Fruit fly (Drosophila melanogaster): ENCODE measurements around the gene CG31200.

CG31200 gene

dm6 chr3R:20788559-20788958 is 43.4 kb upstream of the CG31200 start:
- TF ChIP-seq CG4328 (GFP tag; optimal IDR thresholded peaks at IDR 0.05) (no peak), Gsc (GFP tag; IDR thresholded peaks at IDR 0.05) (no peak), CG3847 (GFP tag; IDR thresholded peaks at IDR 0.05) (no peak), CG31224 (GFP tag; IDR thresholded peaks at IDR 0.05) (no peak), CG8359 (GFP tag; optimal IDR thresholded peaks at IDR 0.05; ENCODE audit: borderline replicate concordance) (no peak), CG10366 (GFP tag; IDR thresholded peaks at IDR 0.05) (no peak), sqz (GFP tag; optimal IDR thresholded peaks at IDR 0.05) (peak; percentile 62), seq (GFP tag; IDR thresholded peaks at IDR 0.05) (peak; percentile 37; the same call in 1 of the 2 replicates), vnd (GFP tag; IDR thresholded peaks at IDR 0.05; ENCODE audit: partially characterized antibody) (no peak), prd (optimal IDR thresholded peaks at IDR 0.05) (no peak), prd (GFP tag; IDR thresholded peaks at IDR 0.05) (no peak), twi (tag; optimal IDR thresholded peaks at IDR 0.05) (no peak), Hr3 (GFP tag; optimal IDR thresholded peaks at IDR 0.05) (no peak), CG5245 (GFP tag; optimal IDR thresholded peaks at IDR 0.05) (no peak), Chrac-16 (GFP tag; optimal IDR thresholded peaks at IDR 0.05) (no peak), shn (GFP tag; optimal IDR thresholded peaks at IDR 0.05) (no peak), cato (GFP tag; optimal IDR thresholded peaks at IDR 0.05; ENCODE audit: borderline replicate concordance) (no peak), bsh (GFP tag; optimal IDR thresholded peaks at IDR 0.05) (no peak), CG2889 (GFP tag; IDR thresholded peaks at IDR 0.05) (no peak), CG12659 (GFP tag; optimal IDR thresholded peaks at IDR 0.05) (no peak), H2.0 (GFP tag; IDR thresholded peaks at IDR 0.05) (no peak), nerfin-1 (tag; optimal IDR thresholded peaks at IDR 0.05) (peak; percentile 72), CG11695 (GFP tag; IDR thresholded peaks at IDR 0.05) (no peak), dan (GFP tag; IDR thresholded peaks at IDR 0.05) (no peak)

- TF ChIP-seq nom (GFP tag; optimal IDR thresholded peaks at IDR 0.05), result peak; percentile 77
- no peak for TF ChIP-seq pum (GFP tag; optimal IDR thresholded peaks at IDR 0.05)
- peak; percentile 39 for TF ChIP-seq Hr39 (optimal IDR thresholded peaks at IDR 0.05)
- peak; percentile 72 for TF ChIP-seq Drgx (GFP tag; IDR thresholded peaks at IDR 0.05)
- 0 out of 2 replicates have a peak, but pooled peaks have one; percentile 8 for TF ChIP-seq dan (GFP tag; IDR thresholded peaks at IDR 0.05)
- peak in 1 of 2 experiments; percentile 45 for TF ChIP-seq bsh (GFP tag; optimal IDR thresholded peaks at IDR 0.05)
Measured at dm6 chr3R:20784436-20785368, 39.6 kb upstream of the CG31200 start.

dm6 chr3R:20783714-20784435 is 38.7 kb upstream of the CG31200 start:
- peak in 1 of 2 experiments; percentile 54 for TF ChIP-seq bsh (GFP tag; optimal IDR thresholded peaks at IDR 0.05)
- TF ChIP-seq corto (GFP tag; optimal IDR thresholded peaks at IDR 0.05), result peak; percentile 12
- no peak for TF ChIP-seq CG12391 (tag; optimal IDR thresholded peaks at IDR 0.05)
- TF ChIP-seq lbe (GFP tag; optimal IDR thresholded peaks at IDR 0.05), result peak; percentile 22
- TF ChIP-seq MESR4 (GFP tag; optimal IDR thresholded peaks at IDR 0.05), result no peak
- TF ChIP-seq PHDP (tag; optimal IDR thresholded peaks at IDR 0.05), result no peak
- TF ChIP-seq sens (GFP tag), result peak; percentile 28
- no peak for TF ChIP-seq gce (GFP tag; IDR thresholded peaks at IDR 0.05)
- no peak for TF ChIP-seq ro (GFP tag; IDR thresholded peaks at IDR 0.05)
- TF ChIP-seq jing (GFP tag; optimal IDR thresholded peaks at IDR 0.05), result no peak
- no peak for TF ChIP-seq hb (GFP tag; IDR thresholded peaks at IDR 0.05; ENCODE audit: partially characterized antibody)
- peak; percentile 13 for TF ChIP-seq nom (GFP tag; optimal IDR thresholded peaks at IDR 0.05)
- TF ChIP-seq CG4282 (GFP tag; optimal IDR thresholded peaks at IDR 0.05), result no peak
- TF ChIP-seq Drgx (GFP tag; IDR thresholded peaks at IDR 0.05), result peak; percentile 55; the same call in 1 of the 2 replicates
- TF ChIP-seq HLH3B (GFP tag; IDR thresholded peaks at IDR 0.05), result no peak
- no peak for TF ChIP-seq Poxn (GFP tag; IDR thresholded peaks at IDR 0.05)
- no peak for TF ChIP-seq CG6272 (GFP tag; IDR thresholded peaks at IDR 0.05)
- TF ChIP-seq Sry-β (GFP tag; optimal IDR thresholded peaks at IDR 0.05), result no peak
